Worm (Caenorhabditis elegans) whole organism, L2 larva: ENCODE measurements around the gene ZK512.10.

ENCODE experiments used
- C34F6.9 ChIP-seq: fragments of 150-350 bp; optimal IDR thresholded peaks from 2 replicates; lab custom pipeline; 2014; ENCODE audit warnings: missing biosample characterization, missing genetic modification characterization
- F13H6.1 ChIP-seq: sonication (generic microtip); optimal IDR thresholded peaks from 2 replicates; lab custom pipeline; 2016; ENCODE audit warnings: missing genetic modification characterization, missing compliant biosample characterization
- R02D3.7 ChIP-seq: fragments of 150-350 bp; optimal IDR thresholded peaks from 2 replicates; lab custom pipeline; 2014; ENCODE audit warnings: missing biosample characterization, missing genetic modification characterization
- Y55F3AM.14 ChIP-seq: fragments of 200-800 bp; sonication (Bioruptor generic); optimal IDR thresholded peaks from 2 replicates; lab custom pipeline; 2018; ENCODE audit warnings: mild to moderate bottlenecking, missing genetic modification characterization, missing compliant biosample characterization
- ZK546.5 ChIP-seq: sonication (generic microtip); optimal IDR thresholded peaks from 2 replicates; lab custom pipeline; 2017; ENCODE audit warnings: missing biosample characterization, missing genetic modification characterization
- alr-1 ChIP-seq: fragments of 150-350 bp; optimal IDR thresholded peaks from 2 replicates; lab custom pipeline; 2014; ENCODE audit warnings: missing biosample characterization, missing genetic modification characterization
- aly-2 ChIP-seq: fragments of 150-350 bp; optimal IDR thresholded peaks from 2 replicates; lab custom pipeline; 2014; ENCODE audit warnings: missing biosample characterization, missing genetic modification characterization
- ama-1 ChIP-seq: fragments of 150-350 bp; optimal IDR thresholded peaks from 2 replicates; lab custom pipeline; 2018; ENCODE audit warnings: inconsistent platforms
- blmp-1 ChIP-seq: sonication (generic microtip); optimal IDR thresholded peaks from 2 replicates; lab custom pipeline; 2017; ENCODE audit warnings: missing genetic modification characterization, mild to moderate bottlenecking, missing compliant biosample characterization, antibody characterized with exemption, moderate library complexity; ENCODE audit not compliant: insufficient read depth
- ceh-16 ChIP-seq: fragments of 150-350 bp; optimal IDR thresholded peaks from 2 replicates; lab custom pipeline; 2014; ENCODE audit warnings: missing biosample characterization, missing genetic modification characterization
- crh-2 ChIP-seq: sonication (generic microtip); optimal IDR thresholded peaks from 2 replicates; lab custom pipeline; 2017; ENCODE audit warnings: missing biosample characterization, missing genetic modification characterization
- dmd-4 ChIP-seq: sonication (generic microtip); optimal IDR thresholded peaks from 2 replicates; lab custom pipeline; 2017; ENCODE audit warnings: missing biosample characterization, missing genetic modification characterization
- egl-27 ChIP-seq: sonication (generic microtip); optimal IDR thresholded peaks from 3 replicates; lab custom pipeline; 2017; ENCODE audit warnings: missing biosample characterization, missing genetic modification reagents, missing genetic modification characterization
- elt-1 ChIP-seq: fragments of 150-350 bp; optimal IDR thresholded peaks from 2 replicates; lab custom pipeline; 2014; ENCODE audit warnings: missing biosample characterization, missing genetic modification characterization
- lin-39 ChIP-seq: fragments of 150-350 bp; optimal IDR thresholded peaks from 2 replicates; lab custom pipeline; 2014; ENCODE audit warnings: missing biosample characterization, missing genetic modification reagents, missing genetic modification characterization
- mbf-1 ChIP-seq: sonication (generic microtip); optimal IDR thresholded peaks from 2 replicates; lab custom pipeline; 2017; ENCODE audit warnings: missing biosample characterization, missing genetic modification characterization
- nhr-11 ChIP-seq: fragments of 150-350 bp; optimal IDR thresholded peaks from 2 replicates; lab custom pipeline; 2014; ENCODE audit warnings: missing biosample characterization, missing genetic modification characterization
- nhr-12 ChIP-seq: fragments of 150-350 bp; optimal IDR thresholded peaks from 2 replicates; lab custom pipeline; 2014; ENCODE audit warnings: missing biosample characterization, missing genetic modification characterization
- nhr-129 ChIP-seq: fragments of 150-350 bp; optimal IDR thresholded peaks from 2 replicates; lab custom pipeline; 2014; ENCODE audit warnings: missing biosample characterization, missing genetic modification characterization
- nhr-21 ChIP-seq: fragments of 150-350 bp; optimal IDR thresholded peaks from 2 replicates; lab custom pipeline; 2014; ENCODE audit warnings: missing biosample characterization, missing genetic modification characterization
- nhr-23 ChIP-seq: fragments of 150-350 bp; optimal IDR thresholded peaks from 2 replicates; lab custom pipeline; 2014; ENCODE audit warnings: missing biosample characterization, missing genetic modification reagents, missing genetic modification characterization
- nhr-25 ChIP-seq: fragments of 150-350 bp; sonication (generic microtip); optimal IDR thresholded peaks from 3 replicates; lab custom pipeline; 2014; ENCODE audit warnings: missing biosample characterization, missing genetic modification characterization
- nhr-77 ChIP-seq: fragments of 150-350 bp; optimal IDR thresholded peaks from 2 replicates; lab custom pipeline; 2014; ENCODE audit warnings: missing biosample characterization, missing genetic modification characterization
- peb-1 ChIP-seq: fragments of 150-350 bp; optimal IDR thresholded peaks from 2 replicates; lab custom pipeline; 2014; ENCODE audit warnings: missing biosample characterization, missing genetic modification characterization
- sem-4 ChIP-seq: fragments of 150-350 bp; optimal IDR thresholded peaks from 2 replicates; lab custom pipeline; 2014; ENCODE audit warnings: missing biosample characterization, missing genetic modification reagents, missing genetic modification characterization
- skn-1 ChIP-seq: sonication (generic microtip); optimal IDR thresholded peaks from 2 replicates; lab custom pipeline; 2017; ENCODE audit warnings: missing biosample characterization, missing genetic modification characterization
- sma-3 ChIP-seq: sonication (generic microtip); optimal IDR thresholded peaks from 2 replicates; lab custom pipeline; 2016; ENCODE audit warnings: missing genetic modification reagents, missing genetic modification characterization, missing compliant biosample characterization
- sma-9 ChIP-seq, 2 experiments: fragments of 150-350 bp in 1 of 2; sonication (generic microtip) in 1 of 2; optimal IDR thresholded peaks; 2 replicates each; lab custom pipeline; 2014 to 2016; ENCODE audit warnings: missing genetic modification characterization in 2 of 2, mild to moderate bottlenecking in 1 of 2, missing biosample characterization in 1 of 2, missing compliant biosample characterization in 1 of 2, missing genetic modification reagents in 1 of 2, moderate library complexity in 1 of 2
- snpc-4 ChIP-seq: fragments of 150-350 bp; optimal IDR thresholded peaks from 2 replicates; lab custom pipeline; 2014; ENCODE audit warnings: missing biosample characterization, missing genetic modification characterization
- unc-39 ChIP-seq: fragments of 150-350 bp; optimal IDR thresholded peaks from 2 replicates; lab custom pipeline; 2014; ENCODE audit warnings: missing biosample characterization, missing genetic modification characterization
- unc-55 ChIP-seq: fragments of 150-350 bp; sonication (generic microtip); optimal IDR thresholded peaks from 3 replicates; lab custom pipeline; 2014; ENCODE audit warnings: missing biosample characterization, missing genetic modification reagents, missing genetic modification characterization
- unc-62 ChIP-seq: fragments of 150-350 bp; optimal IDR thresholded peaks from 2 replicates; lab custom pipeline; 2014; ENCODE audit warnings: missing biosample characterization, missing genetic modification reagents, missing genetic modification characterization
- ztf-1 ChIP-seq: fragments of 200-800 bp; sonication (Bioruptor generic); conservative IDR thresholded peaks from 2 replicates; pipeline ENCODE4 v1.3.6; 2022; ENCODE audit warnings: missing genetic modification characterization, missing compliant biosample characterization
- ztf-11 ChIP-seq: sonication (generic microtip); optimal IDR thresholded peaks from 2 replicates; lab custom pipeline; 2017; ENCODE audit warnings: missing biosample characterization, missing genetic modification characterization

Gene ZK512.10

ce11 chrIII:9104060-9104459, 26.6 kb upstream of the ZK512.10 start (continued):
- TF ChIP-seq unc-39 (no peak), ZK546.5 (no peak), ztf-11 (tag; lab: Kevin White, UChicago) (no peak)
- TF ChIP-seq, all 48 proteins: peak for 8

- TF ChIP-seq snpc-4 (tag; lab: Kevin White, UChicago) (no peak), elt-1 (tag; lab: Kevin White, UChicago) (no peak), mbf-1 (tag; lab: Kevin White, UChicago) (no peak), nhr-12 (tag; lab: Kevin White, UChicago) (no peak), ama-1 (no peak), unc-39 (no peak), peb-1 (tag; lab: Kevin White, UChicago) (no peak), F13H6.1 (tag; lab: Kevin White, UChicago) (no peak), nhr-11 (no peak), skn-1 (tag; lab: Kevin White, UChicago) (no peak), Y55F3AM.14 (no peak), sma-9 (GFP tag; optimal IDR thresholded peaks at IDR 0.05; lab: Kevin White, UChicago) (no peak), sma-9 (tag; optimal IDR thresholded peaks at IDR 0.05; lab: Kevin White, UChicago) (no peak), alr-1 (no peak)
Observed at ce11 chrIII:9105653-9106052, 25.0 kb upstream of the ZK512.10 start.

- no peak for TF ChIP-seq blmp-1 (tag; lab: Kevin White, UChicago)
- TF ChIP-seq aly-2 (tag; lab: Kevin White, UChicago): no peak
- TF ChIP-seq F13H6.1 (tag; lab: Kevin White, UChicago): no peak
- TF ChIP-seq sma-3 (GFP tag; lab: Kevin White, UChicago): no peak
- TF ChIP-seq sem-4 (tag; lab: Kevin White, UChicago): no peak
- no peak for TF ChIP-seq unc-62 (GFP tag; lab: Kevin White, UChicago)
- no peak for TF ChIP-seq ztf-1
- TF ChIP-seq skn-1 (tag; lab: Kevin White, UChicago): no peak
- TF ChIP-seq C34F6.9 (tag; lab: Kevin White, UChicago): no peak
- TF ChIP-seq egl-27: no peak
- no peak for TF ChIP-seq crh-2 (tag; lab: Kevin White, UChicago)
Observed at ce11 chrIII:9109172-9109571, 21.5 kb upstream of the ZK512.10 start, which contains the start of gene cya-1. Gene cya-1 (minus strand): TSS chrIII:9109272.

ce11 chrIII:9109726-9110125, 21.0 kb upstream of the ZK512.10 start:
- no peak for TF ChIP-seq blmp-1 (tag; lab: Kevin White, UChicago)
- TF ChIP-seq dmd-4: no peak
- no peak for TF ChIP-seq peb-1 (tag; lab: Kevin White, UChicago)
- no peak for TF ChIP-seq lin-39 (tag; lab: Kevin White, UChicago)
- no peak for TF ChIP-seq nhr-12 (tag; lab: Kevin White, UChicago)
- TF ChIP-seq, all 48 proteins: peak for 0

ce11 chrIII:9110270-9110669, 20.4 kb upstream of the ZK512.10 start:
- TF ChIP-seq ceh-16 (tag; lab: Kevin White, UChicago) (peak; percentile 81), nhr-129 (tag; lab: Kevin White, UChicago) (no peak), R02D3.7 (tag; lab: Kevin White, UChicago) (no peak), ztf-11 (tag; lab: Kevin White, UChicago) (no peak), nhr-77 (tag; lab: Kevin White, UChicago) (no peak)

ce11 chrIII:9110914-9111313, 19.8 kb upstream of the ZK512.10 start:
- TF ChIP-seq unc-55: peak; percentile 19

- no peak for TF ChIP-seq egl-27
- no peak for TF ChIP-seq nhr-12 (tag; lab: Kevin White, UChicago)
- TF ChIP-seq nhr-25 (tag; lab: Kevin White, UChicago): no peak
- no peak for TF ChIP-seq C34F6.9 (tag; lab: Kevin White, UChicago)
- no peak for TF ChIP-seq sma-9 (GFP tag; optimal IDR thresholded peaks at IDR 0.05; lab: Kevin White, UChicago)
- TF ChIP-seq sma-9 (tag; optimal IDR thresholded peaks at IDR 0.05; lab: Kevin White, UChicago): no peak
- TF ChIP-seq nhr-21 (tag; lab: Kevin White, UChicago): no peak
- TF ChIP-seq nhr-23 (tag; lab: Kevin White, UChicago): no peak
Observed at ce11 chrIII:9112479-9112878, 18.2 kb upstream of the ZK512.10 start.
